Worm (Caenorhabditis elegans) whole organism, L1 larva: ENCODE data around the gene C33H5.2.

ENCODE experiments used
- C04F5.9 ChIP-seq: sonication (generic microtip); optimal IDR thresholded peaks from 2 replicates; lab custom pipeline; 2016; ENCODE audit warnings: missing genetic modification characterization, missing compliant biosample characterization
- C16A3.4 ChIP-seq: fragments of 150-350 bp; optimal IDR thresholded peaks from 2 replicates; lab custom pipeline; 2014; ENCODE audit warnings: missing biosample characterization, missing genetic modification characterization
- F16B12.6 ChIP-seq: fragments of 150-350 bp; optimal IDR thresholded peaks from 2 replicates; lab custom pipeline; 2014; ENCODE audit warnings: missing biosample characterization, missing genetic modification characterization
- Y116A8C.19 ChIP-seq: sonication (generic microtip); optimal IDR thresholded peaks from 2 replicates; lab custom pipeline; 2016; ENCODE audit warnings: missing compliant biosample characterization, missing genetic modification characterization, borderline replicate concordance
- aly-2 ChIP-seq: fragments of 150-350 bp; optimal IDR thresholded peaks from 2 replicates; lab custom pipeline; 2014; ENCODE audit warnings: missing biosample characterization, missing genetic modification characterization
- ama-1 ChIP-seq: fragments of 150-350 bp; optimal IDR thresholded peaks from 2 replicates; lab custom pipeline; 2014
- blmp-1 ChIP-seq: fragments of 150-350 bp; optimal IDR thresholded peaks from 2 replicates; lab custom pipeline; 2014; ENCODE audit warnings: missing biosample characterization, missing genetic modification characterization
- ceh-63 ChIP-seq: fragments of 200-800 bp; sonication (Bioruptor generic); optimal IDR thresholded peaks from 2 replicates; lab custom pipeline; 2018; ENCODE audit warnings: mild to moderate bottlenecking, missing genetic modification characterization, missing compliant biosample characterization
- ceh-8 ChIP-seq: fragments of 200-800 bp; sonication (Bioruptor generic); optimal IDR thresholded peaks from 2 replicates; lab custom pipeline; 2018; ENCODE audit warnings: mild to moderate bottlenecking, missing genetic modification characterization, moderate library complexity, missing compliant biosample characterization
- ceh-82 ChIP-seq, 3 experiments: fragments of 150-350 bp in 1 of 3; sonication (generic microtip) in 2 of 3; optimal IDR thresholded peaks; 2 replicates each; lab custom pipeline; 2014 to 2017; ENCODE audit warnings: missing biosample characterization in 3 of 3, missing genetic modification characterization in 3 of 3
- ceh-88 ChIP-seq: fragments of 200-800 bp; sonication (Bioruptor generic); IDR thresholded peaks from 2 replicates; pipeline ENCODE4 v1.3.6; 2022; ENCODE audit warnings: missing genetic modification characterization, missing compliant biosample characterization
- dpl-1 ChIP-seq, 3 experiments: fragments of 150-350 bp in 2 of 3; sonication (generic microtip) in 1 of 3; optimal IDR thresholded peaks; 2 replicates each; lab custom pipeline; 2014 to 2017; ENCODE audit warnings: missing biosample characterization in 3 of 3, missing genetic modification characterization in 3 of 3, missing genetic modification reagents in 3 of 3
- dsc-1 ChIP-seq: sonication (generic microtip); optimal IDR thresholded peaks from 2 replicates; lab custom pipeline; 2016; ENCODE audit warnings: mild to moderate bottlenecking, missing genetic modification characterization, missing compliant biosample characterization
- efl-3 ChIP-seq: fragments of 200-800 bp; sonication (Bioruptor generic); optimal IDR thresholded peaks from 2 replicates; lab custom pipeline; 2018; ENCODE audit warnings: mild to moderate bottlenecking, missing genetic modification characterization, missing compliant biosample characterization
- egl-13 ChIP-seq: sonication (generic microtip); optimal IDR thresholded peaks from 2 replicates; lab custom pipeline; 2016; ENCODE audit warnings: missing genotype, missing genetic modification reagents, missing genetic modification characterization, missing compliant biosample characterization
- egl-27 ChIP-seq, 2 experiments: fragments of 150-350 bp in 1 of 2; sonication (generic microtip); optimal IDR thresholded peaks; 3 replicates each; lab custom pipeline; 2017 to 2018; ENCODE audit warnings: missing biosample characterization in 2 of 2, missing genetic modification characterization in 2 of 2, missing genetic modification reagents in 2 of 2
- elt-2 ChIP-seq: sonication (generic microtip); optimal IDR thresholded peaks from 2 replicates; lab custom pipeline; 2016; ENCODE audit warnings: missing genetic modification characterization, mild to moderate bottlenecking, inconsistent platforms, missing compliant biosample characterization, missing genetic modification reagents
- elt-3 ChIP-seq, 6 experiments: fragments of 150-350 bp in 1 of 6; sonication (generic microtip); optimal IDR thresholded peaks; 2 replicates each; lab custom pipeline; 2017 to 2018; ENCODE audit warnings: missing biosample characterization in 6 of 6, missing genetic modification characterization in 6 of 6, inconsistent platforms in 1 of 6
- fkh-10 ChIP-seq: sonication (generic microtip); optimal IDR thresholded peaks from 2 replicates; lab custom pipeline; 2017; ENCODE audit warnings: missing biosample characterization, missing genetic modification reagents, missing genetic modification characterization
- irx-1 ChIP-seq: sonication (generic microtip); optimal IDR thresholded peaks from 2 replicates; lab custom pipeline; 2016; ENCODE audit warnings: missing genetic modification characterization, missing compliant biosample characterization
- jun-1 ChIP-seq: fragments of 150-350 bp; optimal IDR thresholded peaks from 2 replicates; lab custom pipeline; 2014; ENCODE audit warnings: missing biosample characterization, missing genetic modification reagents, missing genetic modification characterization
- lin-13 ChIP-seq: fragments of 150-350 bp; optimal IDR thresholded peaks from 2 replicates; lab custom pipeline; 2014; ENCODE audit warnings: missing biosample characterization, missing genetic modification reagents, missing genetic modification characterization
- lin-14 ChIP-seq: fragments of 200-800 bp; sonication (Bioruptor generic); optimal IDR thresholded peaks from 2 replicates; lab custom pipeline; 2018; ENCODE audit warnings: mild to moderate bottlenecking, missing genetic modification characterization, moderate library complexity, missing compliant biosample characterization
- lin-35 ChIP-seq, 2 experiments: fragments of 150-350 bp; optimal IDR thresholded peaks; 2 replicates each; lab custom pipeline; 2014; ENCODE audit warnings: missing biosample characterization in 2 of 2, missing genetic modification characterization in 2 of 2, missing genetic modification reagents in 2 of 2
- lin-39 ChIP-seq: fragments of 150-350 bp; optimal IDR thresholded peaks from 2 replicates; lab custom pipeline; 2014; ENCODE audit warnings: missing biosample characterization, missing genetic modification reagents, missing genetic modification characterization
- lir-3 ChIP-seq: sonication (generic microtip); optimal IDR thresholded peaks from 2 replicates; lab custom pipeline; 2016; ENCODE audit warnings: mild to moderate bottlenecking, missing genetic modification characterization, moderate library complexity, missing compliant biosample characterization; ENCODE audit not compliant: poor library complexity
- lsy-2 ChIP-seq, 2 experiments: fragments of 150-350 bp; optimal IDR thresholded peaks; 2 replicates each; lab custom pipeline; 2014; ENCODE audit warnings: missing biosample characterization in 2 of 2, missing genetic modification characterization in 2 of 2
- mdl-1 ChIP-seq, 2 experiments: fragments of 150-350 bp; optimal IDR thresholded peaks; 2 replicates each; lab custom pipeline; 2014 to 2017; ENCODE audit warnings: missing biosample characterization in 2 of 2, missing genetic modification characterization in 2 of 2, inconsistent platforms in 1 of 2
- mef-2 ChIP-seq: fragments of 150-350 bp; optimal IDR thresholded peaks from 2 replicates; lab custom pipeline; 2014; ENCODE audit warnings: missing biosample characterization, missing genetic modification characterization
- mep-1 ChIP-seq: fragments of 150-350 bp; optimal IDR thresholded peaks from 2 replicates; lab custom pipeline; 2014; ENCODE audit warnings: missing biosample characterization, missing genetic modification characterization
- nhr-11 ChIP-seq: fragments of 150-350 bp; optimal IDR thresholded peaks from 2 replicates; lab custom pipeline; 2014; ENCODE audit warnings: missing biosample characterization, missing genetic modification characterization
- nhr-20 ChIP-seq: sonication (generic microtip); optimal IDR thresholded peaks from 2 replicates; lab custom pipeline; 2016; ENCODE audit warnings: mild to moderate bottlenecking, missing genetic modification characterization, missing compliant biosample characterization
- nhr-71 ChIP-seq: sonication (generic microtip); optimal IDR thresholded peaks from 2 replicates; lab custom pipeline; 2016; ENCODE audit warnings: mild to moderate bottlenecking, missing genetic modification characterization, moderate library complexity, missing compliant biosample characterization
- nhr-85 ChIP-seq: sonication (generic microtip); peaks from one replicate; lab custom pipeline; 2016; ENCODE audit warnings: missing genetic modification characterization, inconsistent platforms, missing compliant biosample characterization
- nhr-90 ChIP-seq: sonication (generic microtip); optimal IDR thresholded peaks from 2 replicates; lab custom pipeline; 2016; ENCODE audit warnings: mild to moderate bottlenecking, missing genetic modification characterization, missing compliant biosample characterization; ENCODE audit not compliant: poor library complexity
- skn-1 ChIP-seq: fragments of 150-350 bp; optimal IDR thresholded peaks from 2 replicates; lab custom pipeline; 2014; ENCODE audit warnings: missing biosample characterization, missing genetic modification characterization
- snu-23 ChIP-seq: sonication (generic microtip); optimal IDR thresholded peaks from 2 replicates; lab custom pipeline; 2016; ENCODE audit warnings: missing genetic modification characterization, missing compliant biosample characterization
- sox-4 ChIP-seq: sonication (generic microtip); optimal IDR thresholded peaks from 2 replicates; lab custom pipeline; 2016; ENCODE audit warnings: missing genetic modification characterization, missing compliant biosample characterization
- sptf-1 ChIP-seq: fragments of 150-350 bp; optimal IDR thresholded peaks from 2 replicates; lab custom pipeline; 2014; ENCODE audit warnings: missing biosample characterization, missing genetic modification characterization
- unc-98 ChIP-seq: fragments of 200-800 bp; sonication (Bioruptor generic); IDR thresholded peaks from 2 replicates; pipeline ENCODE4 v1.3.6; 2022; ENCODE audit warnings: missing genetic modification characterization, missing compliant biosample characterization
- vab-15 ChIP-seq: sonication (generic microtip); optimal IDR thresholded peaks from 2 replicates; lab custom pipeline; 2017; ENCODE audit warnings: missing genotype, mild to moderate bottlenecking, missing genetic modification characterization, missing compliant biosample characterization
- xbp-1 ChIP-seq: sonication (generic microtip); optimal IDR thresholded peaks from 2 replicates; lab custom pipeline; 2016; ENCODE audit warnings: missing genetic modification characterization, missing compliant biosample characterization
- zag-1 ChIP-seq: fragments of 150-350 bp; optimal IDR thresholded peaks from 2 replicates; lab custom pipeline; 2014; ENCODE audit warnings: missing biosample characterization, missing genetic modification characterization
- zip-4 ChIP-seq: fragments of 200-800 bp; sonication (Bioruptor generic); optimal IDR thresholded peaks from 2 replicates; lab custom pipeline; 2018; ENCODE audit warnings: mild to moderate bottlenecking, missing genetic modification characterization, moderate library complexity, missing compliant biosample characterization

The C33H5.2 gene

ce11 chrIV:7824649-7825048 is 19.8 kb downstream of the C33H5.2 start (continued):
- no peak for TF ChIP-seq C04F5.9 (tag; lab: Kevin White, UChicago)
- TF ChIP-seq xbp-1, result no peak
- no peak for TF ChIP-seq ceh-82 (tag; optimal IDR thresholded peaks at IDR 0.05; lab: Kevin White, UChicago)
- TF ChIP-seq unc-98 (GFP tag; lab: Robert Waterston, UW), result no peak
- TF ChIP-seq mdl-1 (tag; optimal IDR thresholded peaks at IDR 0.05; lab: Kevin White, UChicago), result no peak
- no peak for TF ChIP-seq dsc-1
- TF ChIP-seq zip-4, result no peak
- TF ChIP-seq F16B12.6 (tag; lab: Kevin White, UChicago), result no peak
- no peak for TF ChIP-seq ama-1 (lab: Kevin White, UChicago)
- no peak for TF ChIP-seq lin-13 (GFP tag; lab: Kevin White, UChicago)
- TF ChIP-seq zag-1, result no peak
- TF ChIP-seq mep-1 (tag; lab: Kevin White, UChicago), result peak; percentile 29
- no peak for TF ChIP-seq lin-35 (GFP tag; optimal IDR thresholded peaks at IDR 0.05; lab: Kevin White, UChicago)
- no peak for TF ChIP-seq mef-2 (tag; lab: Kevin White, UChicago)
- no peak for TF ChIP-seq sox-4
- peak; percentile 23 for TF ChIP-seq aly-2
- no peak for TF ChIP-seq efl-3 (GFP tag; lab: Kevin White, UChicago)
- TF ChIP-seq blmp-1, result peak; percentile 24
- TF ChIP-seq jun-1 (tag; lab: Kevin White, UChicago), result no peak
- TF ChIP-seq vab-15 (tag; lab: Kevin White, UChicago), result no peak
- no peak for TF ChIP-seq ceh-63
- TF ChIP-seq ceh-88 (GFP tag; lab: Robert Waterston, UW), result no peak
- no peak for TF ChIP-seq skn-1
- TF ChIP-seq Y116A8C.19 (tag; lab: Kevin White, UChicago), result no peak
- TF ChIP-seq nhr-71 (tag; lab: Kevin White, UChicago), result peak; percentile 43
- no peak for TF ChIP-seq egl-13 (tag; lab: Kevin White, UChicago)
- TF ChIP-seq egl-27 (tag; optimal IDR thresholded peaks at IDR 0.05; lab: Kevin White, UChicago), result no peak
- no peak for TF ChIP-seq dpl-1 (GFP tag; optimal IDR thresholded peaks at IDR 0.05; lab: Kevin White, UChicago)
- peak in 1 of 2 experiments; percentile 31 for TF ChIP-seq lsy-2 (tag; optimal IDR thresholded peaks at IDR 0.05; lab: Kevin White, UChicago)
- no peak for TF ChIP-seq fkh-10 (GFP tag; lab: Kevin White, UChicago)
- no peak for TF ChIP-seq irx-1 (tag; lab: Kevin White, UChicago)
- TF ChIP-seq sptf-1, result no peak
- no peak for TF ChIP-seq ceh-8 (GFP tag; lab: Kevin White, UChicago)
- no peak for TF ChIP-seq lir-3 (tag; lab: Kevin White, UChicago)
- TF ChIP-seq nhr-90 (tag; lab: Kevin White, UChicago), result peak; percentile 32
- no peak for TF ChIP-seq C16A3.4
- TF ChIP-seq lin-14, result peak; percentile 74
- peak; percentile 94 for TF ChIP-seq nhr-85 (tag; lab: Kevin White, UChicago)
- TF ChIP-seq nhr-11 (tag; lab: Kevin White, UChicago), result no peak
- peak; percentile 38 for TF ChIP-seq snu-23

ce11 chrIV:7829275-7829938 is 24.6 kb downstream of the C33H5.2 start, which contains the start of gene C06A6.4:
Gene C06A6.4 (minus strand): TSS chrIV:7829298.
- TF ChIP-seq blmp-1, result peak; percentile 49
- no peak for TF ChIP-seq mdl-1 (tag; optimal IDR thresholded peaks at IDR 0.05; lab: Kevin White, UChicago)
- TF ChIP-seq mef-2 (tag; lab: Kevin White, UChicago), result no peak
- peak; percentile 10 for TF ChIP-seq nhr-20 (tag; lab: Kevin White, UChicago)
- peak in 2 of 6 experiments; percentile 14 to 60 for TF ChIP-seq elt-3 (tag; optimal IDR thresholded peaks at IDR 0.05; lab: Kevin White, UChicago)
- TF ChIP-seq lin-14, result peak; percentile 34
- peak; percentile 14 for TF ChIP-seq elt-2 (tag; lab: Kevin White, UChicago)
- no peak for TF ChIP-seq lin-39 (tag; lab: Kevin White, UChicago)
- TF ChIP-seq lin-35 (GFP tag; optimal IDR thresholded peaks at IDR 0.05; lab: Kevin White, UChicago), result peak in 1 of 2 experiments; percentile 36
- peak; percentile 35 for TF ChIP-seq nhr-85 (tag; lab: Kevin White, UChicago)
